Worm (Caenorhabditis elegans): ENCODE measurements around the gene dnj-26.

- TF ChIP-seq nhr-77 (tag; optimal IDR thresholded peaks at IDR 0.05), result no peak
- TF ChIP-seq hlh-4 (tag; optimal IDR thresholded peaks at IDR 0.05), result no peak
- no peak for TF ChIP-seq aha-1 (tag; optimal IDR thresholded peaks at IDR 0.05)
- TF ChIP-seq C34B4.2 (tag; optimal IDR thresholded peaks at IDR 0.05), result no peak
- TF ChIP-seq sox-4 (tag; optimal IDR thresholded peaks at IDR 0.05), result no peak
- TF ChIP-seq ztf-4 (tag; optimal IDR thresholded peaks at IDR 0.05), result no peak
- TF ChIP-seq sup-37 (GFP tag; optimal IDR thresholded peaks at IDR 0.05), result no peak
- TF ChIP-seq dsc-1 (tag; optimal IDR thresholded peaks at IDR 0.05), result no peak
- TF ChIP-seq fkh-8 (tag; optimal IDR thresholded peaks at IDR 0.05), result no peak
- TF ChIP-seq elt-3 (tag; optimal IDR thresholded peaks at IDR 0.05), result no peak
- no peak for TF ChIP-seq efl-1 (optimal IDR thresholded peaks at IDR 0.05)
- no peak for TF ChIP-seq efl-1 (GFP tag; optimal IDR thresholded peaks at IDR 0.05 in 1 of 2)
- TF ChIP-seq fos-1 (tag; optimal IDR thresholded peaks at IDR 0.05), result no peak
- no peak for TF ChIP-seq lsy-2 (tag; optimal IDR thresholded peaks at IDR 0.05)
- TF ChIP-seq nhr-76 (tag; optimal IDR thresholded peaks at IDR 0.05), result no peak
Measured at ce11 chrIV:12270392-12270791, 17.9 kb upstream of the dnj-26 start, which contains the start of gene C42C1.3.
